Worm (Caenorhabditis elegans) whole organism, L1 larva: ENCODE measurements around the gene msp-58.
"Not testable (repeated sequence)": the region's sequence is repeated elsewhere in the genome, so short reads cannot be mapped to it uniquely, and the experiment has no call there.

Experiments used
- C16A3.4 ChIP-seq: fragments of 150-350 bp; optimal IDR thresholded peaks from 2 replicates; lab custom pipeline; 2014; ENCODE audit warnings: missing biosample characterization, missing genetic modification characterization
- F16B12.6 ChIP-seq: fragments of 150-350 bp; optimal IDR thresholded peaks from 2 replicates; lab custom pipeline; 2014; ENCODE audit warnings: missing biosample characterization, missing genetic modification characterization
- aly-2 ChIP-seq: fragments of 150-350 bp; optimal IDR thresholded peaks from 2 replicates; lab custom pipeline; 2014; ENCODE audit warnings: missing biosample characterization, missing genetic modification characterization
- ama-1 ChIP-seq: fragments of 150-350 bp; optimal IDR thresholded peaks from 2 replicates; lab custom pipeline; 2014
- ceh-88 ChIP-seq: fragments of 200-800 bp; sonication (Bioruptor generic); IDR thresholded peaks from 2 replicates; pipeline ENCODE4 v1.3.6; 2022; ENCODE audit warnings: missing genetic modification characterization, missing compliant biosample characterization
- ceh-90 ChIP-seq: sonication (generic microtip); optimal IDR thresholded peaks from 2 replicates; lab custom pipeline; 2016; ENCODE audit warnings: missing genetic modification characterization, missing compliant biosample characterization
- efl-1 ChIP-seq, 4 experiments: fragments of 150-350 bp; optimal IDR thresholded peaks in 3 of 4; peaks in 1 of 4; 1 replicate in 1 of 4; 2 replicates in 3 of 4; lab custom pipeline; 2014; ENCODE audit warnings: missing biosample characterization in 2 of 4, missing genetic modification characterization in 2 of 4, missing genetic modification reagents in 2 of 4
- elt-2 ChIP-seq: sonication (generic microtip); optimal IDR thresholded peaks from 2 replicates; lab custom pipeline; 2016; ENCODE audit warnings: missing genetic modification characterization, mild to moderate bottlenecking, inconsistent platforms, missing compliant biosample characterization, missing genetic modification reagents
- elt-3 ChIP-seq, 6 experiments: fragments of 150-350 bp in 1 of 6; sonication (generic microtip); optimal IDR thresholded peaks; 2 replicates each; lab custom pipeline; 2017 to 2018; ENCODE audit warnings: missing biosample characterization in 6 of 6, missing genetic modification characterization in 6 of 6, inconsistent platforms in 1 of 6
- fos-1 ChIP-seq: fragments of 150-350 bp; optimal IDR thresholded peaks from 2 replicates; lab custom pipeline; 2014; ENCODE audit warnings: missing biosample characterization, missing genetic modification characterization
- grh-1 ChIP-seq: fragments of 200-800 bp; sonication (Bioruptor generic); IDR thresholded peaks from 2 replicates; pipeline ENCODE4 v1.3.6; 2022; ENCODE audit warnings: missing genetic modification reagents, missing genetic modification characterization, missing compliant biosample characterization
- lin-35 ChIP-seq, 2 experiments: fragments of 150-350 bp; optimal IDR thresholded peaks; 2 replicates each; lab custom pipeline; 2014; ENCODE audit warnings: missing biosample characterization in 2 of 2, missing genetic modification characterization in 2 of 2, missing genetic modification reagents in 2 of 2
- lin-39 ChIP-seq: fragments of 150-350 bp; optimal IDR thresholded peaks from 2 replicates; lab custom pipeline; 2014; ENCODE audit warnings: missing biosample characterization, missing genetic modification reagents, missing genetic modification characterization
- lsy-2 ChIP-seq, 2 experiments: fragments of 150-350 bp; optimal IDR thresholded peaks; 2 replicates each; lab custom pipeline; 2014; ENCODE audit warnings: missing biosample characterization in 2 of 2, missing genetic modification characterization in 2 of 2
- mab-9 ChIP-seq: fragments of 200-800 bp; sonication (Bioruptor generic); IDR thresholded peaks from 2 replicates; pipeline ENCODE4 v1.3.6; 2022; ENCODE audit warnings: missing genetic modification reagents, missing genetic modification characterization, missing compliant biosample characterization
- mep-1 ChIP-seq: fragments of 150-350 bp; optimal IDR thresholded peaks from 2 replicates; lab custom pipeline; 2014; ENCODE audit warnings: missing biosample characterization, missing genetic modification characterization
- nhr-11 ChIP-seq: fragments of 150-350 bp; optimal IDR thresholded peaks from 2 replicates; lab custom pipeline; 2014; ENCODE audit warnings: missing biosample characterization, missing genetic modification characterization
- nhr-19 ChIP-seq: fragments of 200-800 bp; sonication (Bioruptor generic); conservative IDR thresholded peaks from 2 replicates; pipeline ENCODE4 v1.3.6; 2022; ENCODE audit warnings: missing genetic modification characterization, missing compliant biosample characterization
- nhr-20 ChIP-seq: sonication (generic microtip); optimal IDR thresholded peaks from 2 replicates; lab custom pipeline; 2016; ENCODE audit warnings: mild to moderate bottlenecking, missing genetic modification characterization, missing compliant biosample characterization
- nhr-237 ChIP-seq: fragments of 150-350 bp; optimal IDR thresholded peaks from 2 replicates; lab custom pipeline; 2014; ENCODE audit warnings: missing biosample characterization, missing genetic modification characterization
- nhr-28 ChIP-seq: fragments of 150-350 bp; optimal IDR thresholded peaks from 2 replicates; lab custom pipeline; 2014; ENCODE audit warnings: missing biosample characterization, missing genetic modification characterization
- nhr-47 ChIP-seq: sonication (generic microtip); optimal IDR thresholded peaks from 2 replicates; lab custom pipeline; 2016; ENCODE audit warnings: mild to moderate bottlenecking, missing genetic modification characterization, moderate library complexity, missing compliant biosample characterization
- nhr-71 ChIP-seq: sonication (generic microtip); optimal IDR thresholded peaks from 2 replicates; lab custom pipeline; 2016; ENCODE audit warnings: mild to moderate bottlenecking, missing genetic modification characterization, moderate library complexity, missing compliant biosample characterization
- nhr-77 ChIP-seq: fragments of 150-350 bp; optimal IDR thresholded peaks from 2 replicates; lab custom pipeline; 2014; ENCODE audit warnings: missing biosample characterization, missing genetic modification characterization
- nhr-85 ChIP-seq: sonication (generic microtip); peaks from one replicate; lab custom pipeline; 2016; ENCODE audit warnings: missing genetic modification characterization, inconsistent platforms, missing compliant biosample characterization
- nhr-90 ChIP-seq: sonication (generic microtip); optimal IDR thresholded peaks from 2 replicates; lab custom pipeline; 2016; ENCODE audit warnings: mild to moderate bottlenecking, missing genetic modification characterization, missing compliant biosample characterization; ENCODE audit not compliant: poor library complexity
- pax-3 ChIP-seq: fragments of 200-800 bp; sonication (Bioruptor generic); optimal IDR thresholded peaks from 2 replicates; lab custom pipeline; 2018; ENCODE audit warnings: mild to moderate bottlenecking, missing genetic modification characterization, moderate library complexity, missing compliant biosample characterization
- rnt-1 ChIP-seq: sonication (generic microtip); optimal IDR thresholded peaks from 2 replicates; lab custom pipeline; 2016; ENCODE audit warnings: mild to moderate bottlenecking, missing genetic modification characterization, moderate library complexity, missing compliant biosample characterization
- snpc-4 ChIP-seq: fragments of 150-350 bp; optimal IDR thresholded peaks from 2 replicates; lab custom pipeline; 2014; ENCODE audit warnings: missing biosample characterization, missing genetic modification characterization
- snu-23 ChIP-seq: sonication (generic microtip); optimal IDR thresholded peaks from 2 replicates; lab custom pipeline; 2016; ENCODE audit warnings: missing genetic modification characterization, missing compliant biosample characterization
- sox-4 ChIP-seq: sonication (generic microtip); optimal IDR thresholded peaks from 2 replicates; lab custom pipeline; 2016; ENCODE audit warnings: missing genetic modification characterization, missing compliant biosample characterization
- swsn-7 ChIP-seq: sonication (generic microtip); optimal IDR thresholded peaks from 2 replicates; lab custom pipeline; 2016; ENCODE audit warnings: missing genetic modification characterization, missing compliant biosample characterization
- tbx-2 ChIP-seq: sonication (generic microtip); optimal IDR thresholded peaks from 2 replicates; lab custom pipeline; 2016; ENCODE audit warnings: missing genetic modification characterization, missing compliant biosample characterization
- tlp-1 ChIP-seq: fragments of 150-350 bp; optimal IDR thresholded peaks from 2 replicates; lab custom pipeline; 2014; ENCODE audit warnings: missing biosample characterization, missing genetic modification characterization

The msp-58 gene

ce11 chrIV:5309742-5310141 is 1.3 kb downstream of the msp-58 start, which contains the start of gene ZK354.3:
Gene ZK354.3, plus strand, starts transcription at chrIV:5310042.
- no peak for TF ChIP-seq ceh-90 (tag; lab: Kevin White, UChicago)
- TF ChIP-seq, all 84 proteins: peak for 0

- not testable (repeated sequence) for TF ChIP-seq pax-3, fos-1, nhr-237 (tag; lab: Kevin White, UChicago)
- TF ChIP-seq, all 84 proteins: peak for 0; not testable (repeated sequence) for 84
Observed at ce11 chrIV:5313011-5313410, 4.6 kb downstream of the msp-58 start, which contains the start of the genes msp-59 and ZK354.2. Gene msp-59, minus strand, starts transcription at chrIV:5313111. Gene ZK354.2, plus strand, starts transcription at chrIV:5313405.

- not testable (repeated sequence) for TF ChIP-seq efl-1 (optimal IDR thresholded peaks at IDR 0.05; lab: Kevin White, UChicago)
- peak in 1 of 2 experiments; percentile 59 for TF ChIP-seq efl-1 (GFP tag; optimal IDR thresholded peaks at IDR 0.05 in 1 of 2; lab: Kevin White, UChicago)
- TF ChIP-seq, all 84 proteins: peak for 1; not testable (repeated sequence) for 83
Observed at ce11 chrIV:5316223-5316622, 7.8 kb downstream of the msp-58 start, which contains the start of gene msp-65. Gene msp-65, plus strand, starts transcription at chrIV:5316523.

ce11 chrIV:5317106-5317505 is 8.7 kb downstream of the msp-58 start:
- no peak for TF ChIP-seq nhr-77 (tag; lab: Kevin White, UChicago)
- peak; percentile 87 for TF ChIP-seq nhr-90 (tag; lab: Kevin White, UChicago)
- peak; percentile 11 for TF ChIP-seq tbx-2
- TF ChIP-seq snu-23, result peak; percentile 61
- TF ChIP-seq grh-1 (GFP tag; lab: Robert Waterston, UW), result peak; percentile 64; the same call in 1 of the 2 replicates
- no peak for TF ChIP-seq sox-4 (tag; lab: Kevin White, UChicago)
- TF ChIP-seq ceh-90 (tag; lab: Kevin White, UChicago), result no peak
- TF ChIP-seq elt-3 (tag; optimal IDR thresholded peaks at IDR 0.05; lab: Kevin White, UChicago), result peak in 1 of 6 experiments; percentile 62
- peak; percentile 66 for TF ChIP-seq nhr-20 (tag; lab: Kevin White, UChicago)
- TF ChIP-seq C16A3.4 (tag; lab: Kevin White, UChicago), result peak; percentile 1
- TF ChIP-seq lin-35 (GFP tag; optimal IDR thresholded peaks at IDR 0.05; lab: Kevin White, UChicago), result peak in 1 of 2 experiments; percentile 44
- peak; percentile 24; the same call in 1 of the 2 replicates for TF ChIP-seq mab-9
- peak; percentile 52 for TF ChIP-seq ama-1 (lab: Kevin White, UChicago)
- peak; percentile 47 for TF ChIP-seq elt-2 (tag; lab: Kevin White, UChicago)
- TF ChIP-seq snpc-4 (tag; lab: Kevin White, UChicago), result peak; percentile 97
- TF ChIP-seq nhr-71 (tag; lab: Kevin White, UChicago), result peak; percentile 70
- TF ChIP-seq efl-1 (optimal IDR thresholded peaks at IDR 0.05; lab: Kevin White, UChicago), result peak; percentile 5 to 30
- TF ChIP-seq efl-1 (GFP tag; optimal IDR thresholded peaks at IDR 0.05 in 1 of 2; lab: Kevin White, UChicago), result no peak
- TF ChIP-seq rnt-1 (tag; lab: Kevin White, UChicago), result no peak
- peak; percentile 38 for TF ChIP-seq lin-39 (tag; lab: Kevin White, UChicago)
- TF ChIP-seq nhr-19, result peak; percentile 81
- peak; percentile 59 for TF ChIP-seq nhr-47
- TF ChIP-seq fos-1 (tag; lab: Kevin White, UChicago), result peak; percentile 56
- peak in 1 of 2 experiments; percentile 24 for TF ChIP-seq lsy-2 (tag; optimal IDR thresholded peaks at IDR 0.05; lab: Kevin White, UChicago)
- peak; percentile 51 for TF ChIP-seq swsn-7 (tag; lab: Kevin White, UChicago)
- peak; percentile 52 for TF ChIP-seq ceh-88 (GFP tag; lab: Robert Waterston, UW)
- peak; percentile 56 for TF ChIP-seq aly-2
- TF ChIP-seq tlp-1, result no peak
- TF ChIP-seq nhr-85 (tag; lab: Kevin White, UChicago), result peak; percentile 92
- peak; percentile 22 for TF ChIP-seq mep-1 (tag; lab: Kevin White, UChicago)
- no peak for TF ChIP-seq nhr-11
- TF ChIP-seq F16B12.6 (tag; lab: Kevin White, UChicago), result no peak
- TF ChIP-seq nhr-28 (tag; lab: Kevin White, UChicago), result no peak
